Fruit fly (Drosophila melanogaster) whole organism, embryonic: ENCODE results near the gene CG9733.
A peak's percentile ranks its signal among the peaks of the same experiment; 100 is the strongest.

Experiments used
- Abd-B ChIP-seq: fragments of 200-800 bp; sonication (Bioruptor generic); optimal IDR thresholded peaks from 2 replicates; lab custom pipeline; 2018; ENCODE audit warnings: missing biosample characterization, mild to moderate bottlenecking, missing genetic modification characterization, moderate library complexity
- Bgb ChIP-seq: fragments of 200-800 bp; sonication (Bioruptor generic); IDR thresholded peaks from 2 replicates; pipeline ENCODE4 v1.3.6; 2022; ENCODE audit warnings: missing biosample characterization, missing genetic modification characterization; ENCODE audit not compliant: partially characterized antibody
- CG11247 ChIP-seq: fragments of 200-800 bp; sonication (Bioruptor generic); IDR thresholded peaks from 2 replicates; pipeline ENCODE4 v1.3.6; 2022; ENCODE audit warnings: missing biosample characterization, missing genetic modification characterization
- CG12659 ChIP-seq: fragments of 200-800 bp; sonication (Bioruptor generic); optimal IDR thresholded peaks from 3 replicates; lab custom pipeline; 2017; ENCODE audit warnings: mild to moderate bottlenecking, missing biosample characterization, missing genetic modification reagents, missing genetic modification characterization
- CG13287 ChIP-seq: fragments of 200-800 bp; sonication (Bioruptor generic); IDR thresholded peaks from 2 replicates; pipeline ENCODE4 v1.3.6; 2022; ENCODE audit warnings: missing biosample characterization, missing genetic modification characterization; ENCODE audit not compliant: partially characterized antibody
- CG13624 ChIP-seq: fragments of 200-800 bp; sonication (Bioruptor generic); optimal IDR thresholded peaks from 2 replicates; lab custom pipeline; 2016; ENCODE audit warnings: missing biosample characterization, missing genetic modification characterization
- CG16815 ChIP-seq: fragments of 200-800 bp; sonication (Bioruptor generic); optimal IDR thresholded peaks from 3 replicates; lab custom pipeline; 2017; ENCODE audit warnings: missing biosample characterization, mild to moderate bottlenecking, missing genetic modification characterization
- CG17359 ChIP-seq: fragments of 200-800 bp; sonication (Bioruptor generic); optimal IDR thresholded peaks from 3 replicates; lab custom pipeline; 2018; ENCODE audit warnings: missing biosample characterization, mild to moderate bottlenecking, missing genetic modification characterization, moderate library complexity
- CG2116 ChIP-seq: fragments of 200-800 bp; sonication (Bioruptor generic); optimal IDR thresholded peaks from 3 replicates; lab custom pipeline; 2018; ENCODE audit warnings: missing biosample characterization, mild to moderate bottlenecking, missing genetic modification characterization
- CG2120 ChIP-seq: fragments of 200-800 bp; sonication (Bioruptor generic); optimal IDR thresholded peaks from 3 replicates; lab custom pipeline; 2016; ENCODE audit warnings: missing biosample characterization, missing genetic modification characterization
- CG2129 ChIP-seq: fragments of 200-800 bp; sonication (Bioruptor generic); IDR thresholded peaks from 2 replicates; pipeline ENCODE4 v1.3.6; 2022; ENCODE audit warnings: missing biosample characterization, missing genetic modification characterization; ENCODE audit not compliant: partially characterized antibody
- CG34224 ChIP-seq: fragments of 200-800 bp; sonication (Bioruptor generic); IDR thresholded peaks from 3 replicates; pipeline ENCODE4 v1.3.6; 2022; ENCODE audit warnings: missing biosample characterization, missing genetic modification characterization; ENCODE audit not compliant: partially characterized antibody
- CG42726 ChIP-seq: fragments of 200-800 bp; sonication (Bioruptor generic); IDR thresholded peaks from 2 replicates; pipeline ENCODE4 v1.3.6; 2022; ENCODE audit warnings: missing biosample characterization, missing genetic modification characterization; ENCODE audit not compliant: partially characterized antibody
- CG4424 ChIP-seq: fragments of 200-800 bp; sonication (Bioruptor generic); optimal IDR thresholded peaks from 3 replicates; lab custom pipeline; 2016; ENCODE audit warnings: missing biosample characterization, missing genetic modification characterization
- CG4730 ChIP-seq: fragments of 200-800 bp; sonication (Bioruptor generic); IDR thresholded peaks from 2 replicates; pipeline ENCODE4 v1.3.6; 2022; ENCODE audit warnings: missing biosample characterization, missing genetic modification characterization
- CG6175 ChIP-seq: fragments of 200-800 bp; sonication (Bioruptor generic); IDR thresholded peaks from 3 replicates; pipeline ENCODE4 v1.3.6; 2022; ENCODE audit warnings: missing biosample characterization, missing genetic modification characterization
- CG6683 ChIP-seq: fragments of 200-800 bp; sonication (Bioruptor generic); optimal IDR thresholded peaks from 2 replicates; lab custom pipeline; 2017; ENCODE audit warnings: missing biosample characterization, mild to moderate bottlenecking, missing genetic modification characterization, missing genetic modification reagents
- CG6791 ChIP-seq: fragments of 200-800 bp; sonication (Bioruptor generic); IDR thresholded peaks from 3 replicates; pipeline ENCODE4 v1.3.6; 2022; ENCODE audit warnings: missing biosample characterization, missing genetic modification characterization; ENCODE audit not compliant: partially characterized antibody
- CG7963 ChIP-seq: fragments of 200-800 bp; sonication (Bioruptor generic); IDR thresholded peaks from 3 replicates; pipeline ENCODE4 v1.3.6; 2022; ENCODE audit warnings: missing biosample characterization, missing genetic modification characterization; ENCODE audit not compliant: partially characterized antibody
- CG8765 ChIP-seq: fragments of 200-800 bp; sonication (Bioruptor generic); IDR thresholded peaks from 2 replicates; pipeline ENCODE4 v1.3.6; 2022; ENCODE audit warnings: missing biosample characterization, missing genetic modification characterization
- CrebB ChIP-seq: fragments of 200-800 bp; sonication (Bioruptor generic); optimal IDR thresholded peaks from 3 replicates; lab custom pipeline; 2018; ENCODE audit warnings: missing biosample characterization, mild to moderate bottlenecking, missing genetic modification characterization
- D19A ChIP-seq: fragments of 200-800 bp; optimal IDR thresholded peaks from 3 replicates; lab custom pipeline; 2019; ENCODE audit warnings: missing biosample characterization, mild to moderate bottlenecking, missing genetic modification characterization, moderate library complexity
- Doc3 ChIP-seq: fragments of 200-800 bp; sonication (Bioruptor generic); IDR thresholded peaks from 3 replicates; pipeline ENCODE4 v1.3.6; 2022; ENCODE audit warnings: missing biosample characterization, missing genetic modification characterization; ENCODE audit not compliant: partially characterized antibody
- Gug ChIP-seq: fragments of 200-800 bp; sonication (Bioruptor generic); IDR thresholded peaks from 4 replicates; pipeline ENCODE4 v1.3.6; 2022; ENCODE audit warnings: missing biosample characterization, missing genetic modification characterization
- HHEX ChIP-seq: fragments of 200-800 bp; sonication (Bioruptor generic); optimal IDR thresholded peaks from 3 replicates; lab custom pipeline; 2017; ENCODE audit warnings: missing biosample characterization, mild to moderate bottlenecking, missing genetic modification characterization, missing genetic modification reagents
- Hmx ChIP-seq: fragments of 200-800 bp; sonication (Bioruptor generic); optimal IDR thresholded peaks from 2 replicates; lab custom pipeline; 2016; ENCODE audit warnings: missing biosample characterization, missing genetic modification characterization
- Hr78 ChIP-seq, 2 experiments: fragments of 200-800 bp in 1 of 2; fragments of >200 bp in 1 of 2; sonication (Bioruptor generic) in 1 of 2; optimal IDR thresholded peaks; 2 replicates each; lab custom pipeline; 2017 to 2019; ENCODE audit warnings: missing biosample characterization in 2 of 2, missing genetic modification characterization in 2 of 2, mild to moderate bottlenecking in 1 of 2, moderate library complexity in 1 of 2
- Hsf ChIP-seq: fragments of 200-800 bp; sonication (Bioruptor generic); optimal IDR thresholded peaks from 3 replicates; lab custom pipeline; 2016; ENCODE audit warnings: missing biosample characterization, missing genetic modification characterization
- NfI ChIP-seq: fragments of 200-800 bp; sonication (Bioruptor generic); optimal IDR thresholded peaks from 3 replicates; lab custom pipeline; 2018; ENCODE audit warnings: missing biosample characterization, mild to moderate bottlenecking, missing genetic modification characterization, moderate library complexity
- Opbp ChIP-seq: fragments of 200-800 bp; sonication (Bioruptor generic); IDR thresholded peaks from 3 replicates; pipeline ENCODE4 v1.3.6; 2022; ENCODE audit warnings: missing biosample characterization, missing genetic modification characterization; ENCODE audit not compliant: partially characterized antibody
- Ptx1 ChIP-seq: fragments of 200-800 bp; sonication (Bioruptor generic); IDR thresholded peaks from 2 replicates; pipeline ENCODE4 v1.3.6; 2022; ENCODE audit warnings: missing biosample characterization, missing genetic modification characterization
- Sry-δ ChIP-seq: fragments of 200-800 bp; sonication (Bioruptor generic); optimal IDR thresholded peaks from 2 replicates; lab custom pipeline; 2016; ENCODE audit warnings: missing biosample characterization, missing genetic modification characterization
- TFAM ChIP-seq: fragments of 200-800 bp; sonication (Bioruptor generic); optimal IDR thresholded peaks from 2 replicates; lab custom pipeline; 2017; ENCODE audit warnings: missing biosample characterization, missing genetic modification characterization, inconsistent platforms
- amos ChIP-seq: fragments of 200-800 bp; sonication (Bioruptor generic); IDR thresholded peaks from 2 replicates; pipeline ENCODE4 v1.3.6; 2022; ENCODE audit warnings: missing biosample characterization, missing genetic modification characterization; ENCODE audit not compliant: partially characterized antibody
- ato ChIP-seq: fragments of 200-800 bp; sonication (Bioruptor generic); IDR thresholded peaks from 2 replicates; pipeline ENCODE4 v1.3.6; 2022; ENCODE audit warnings: missing biosample characterization, missing genetic modification characterization; ENCODE audit not compliant: partially characterized antibody
- caup ChIP-seq: fragments of 200-800 bp; sonication (Bioruptor generic); optimal IDR thresholded peaks from 3 replicates; lab custom pipeline; 2017; ENCODE audit warnings: missing biosample characterization, mild to moderate bottlenecking, missing genetic modification characterization, moderate library complexity; ENCODE audit not compliant: severe bottlenecking
- ci ChIP-seq: fragments of 200-800 bp; sonication (Bioruptor generic); IDR thresholded peaks from 3 replicates; pipeline ENCODE4 v1.3.6; 2022; ENCODE audit warnings: missing biosample characterization, missing genetic modification characterization
- crp ChIP-seq, 2 experiments: fragments of 200-800 bp; sonication (Bioruptor generic); optimal IDR thresholded peaks; 2 replicates in 1 of 2; 3 replicates in 1 of 2; lab custom pipeline; 2017; ENCODE audit warnings: missing biosample characterization in 2 of 2, missing genetic modification characterization in 2 of 2, mild to moderate bottlenecking in 1 of 2, moderate library complexity in 1 of 2
- exex ChIP-seq: fragments of 200-800 bp; sonication (Bioruptor generic); optimal IDR thresholded peaks from 4 replicates; lab custom pipeline; 2018; ENCODE audit warnings: missing biosample characterization, mild to moderate bottlenecking, missing genetic modification characterization, moderate library complexity
- eyg ChIP-seq: fragments of 200-800 bp; sonication (Bioruptor generic); optimal IDR thresholded peaks from 3 replicates; lab custom pipeline; 2016; ENCODE audit warnings: missing biosample characterization, missing genetic modification characterization
- fd96Cb ChIP-seq: fragments of 200-800 bp; sonication (Bioruptor generic); optimal IDR thresholded peaks from 2 replicates; lab custom pipeline; 2018; ENCODE audit warnings: missing biosample characterization, mild to moderate bottlenecking, missing genetic modification characterization, moderate library complexity
- jigr1 ChIP-seq: fragments of 200-800 bp; sonication (Bioruptor generic); IDR thresholded peaks from 3 replicates; pipeline ENCODE4 v1.3.6; 2022; ENCODE audit warnings: missing biosample characterization, missing genetic modification characterization
- stc ChIP-seq: fragments of 200-800 bp; sonication (Bioruptor generic); IDR thresholded peaks from 2 replicates; pipeline ENCODE4 v1.3.6; 2022; ENCODE audit warnings: missing biosample characterization, missing genetic modification characterization
- tgo ChIP-seq: fragments of 200-800 bp; sonication (Bioruptor generic); IDR thresholded peaks from 3 replicates; pipeline ENCODE4 v1.3.6; 2022; ENCODE audit warnings: missing biosample characterization, missing genetic modification characterization
- tin ChIP-seq: fragments of 200-800 bp; sonication (Bioruptor generic); optimal IDR thresholded peaks from 3 replicates; lab custom pipeline; 2016; ENCODE audit warnings: missing biosample characterization, missing genetic modification characterization
- unc-4 ChIP-seq: fragments of 200-800 bp; sonication (Bioruptor generic); IDR thresholded peaks from 2 replicates; pipeline ENCODE4 v1.3.6; 2022; ENCODE audit warnings: missing biosample characterization, missing genetic modification characterization; ENCODE audit not compliant: partially characterized antibody
- vnd ChIP-seq: fragments of 200-800 bp; sonication (Bioruptor generic); IDR thresholded peaks from 3 replicates; pipeline ENCODE4 v1.3.6; 2022; ENCODE audit warnings: missing biosample characterization, missing genetic modification characterization; ENCODE audit not compliant: partially characterized antibody
- zen2 ChIP-seq: fragments of 200-800 bp; sonication (Bioruptor generic); IDR thresholded peaks from 3 replicates; pipeline ENCODE4 v1.3.6; 2022; ENCODE audit warnings: missing biosample characterization, missing genetic modification characterization; ENCODE audit not compliant: partially characterized antibody

Gene CG9733

DNA sequence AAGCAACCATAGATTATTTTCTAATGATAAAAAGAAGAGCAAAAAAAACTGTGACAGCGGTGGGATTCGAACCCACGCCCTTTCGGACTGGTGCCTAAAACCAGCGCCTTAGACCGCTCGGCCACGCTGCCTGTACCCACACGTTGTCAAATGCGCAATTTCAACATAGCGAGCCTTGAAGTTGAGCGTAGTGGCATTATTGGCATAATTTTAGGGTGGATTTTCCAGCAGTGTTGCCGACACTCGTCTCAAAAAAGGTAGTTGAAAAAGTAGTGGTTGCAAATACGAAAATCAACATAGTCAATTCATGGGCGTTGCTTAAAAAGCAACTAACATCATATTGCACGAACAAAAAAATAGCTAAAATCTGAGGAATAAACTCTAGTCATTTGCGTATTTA lies 2.1 kb upstream of the CG9733 start (continued):
- TF ChIP-seq Doc3 (GFP tag; lab: Robert Waterston, UW) = no peak
- peak; percentile 71 for TF ChIP-seq vnd
- no peak for TF ChIP-seq eyg (GFP tag; lab: Kevin White, UChicago)
- TF ChIP-seq CG17359 = no peak
- peak; percentile 90 for TF ChIP-seq CG6791 (GFP tag; lab: Robert Waterston, UW)
- peak; percentile 88 for TF ChIP-seq Bgb (GFP tag; lab: Robert Waterston, UW)
- no peak for TF ChIP-seq CG4730 (GFP tag; lab: Robert Waterston, UW)
- peak; percentile 53; the same call in 1 of the 2 replicates for TF ChIP-seq unc-4 (GFP tag; lab: Robert Waterston, UW)
- TF ChIP-seq amos (GFP tag; lab: Robert Waterston, UW) = peak; percentile 75
- TF ChIP-seq fd96Cb (tag; lab: Kevin White, UChicago) = no peak
- peak; percentile 48; the same call in 2 of the 3 replicates for TF ChIP-seq ci
- TF ChIP-seq stc (GFP tag; lab: Robert Waterston, UW) = no peak
- no peak for TF ChIP-seq Ptx1 (GFP tag; lab: Robert Waterston, UW)
- peak; percentile 100 for TF ChIP-seq CG4424 (GFP tag; lab: Kevin White, UChicago)
- no peak; the same call in 1 of the 2 replicates for TF ChIP-seq CG2129 (GFP tag; lab: Robert Waterston, UW)
- TF ChIP-seq HHEX (GFP tag; lab: Kevin White, UChicago) = no peak
- TF ChIP-seq CG34224 = peak; percentile 34; the same call in 2 of the 3 replicates
- TF ChIP-seq CG42726 = peak; percentile 89
- TF ChIP-seq CG7963 (GFP tag; lab: Robert Waterston, UW) = peak; percentile 92
- TF ChIP-seq Hmx (GFP tag; lab: Kevin White, UChicago) = no peak
- 0 out of 4 replicates have a peak, but pooled peaks have one; percentile 10 for TF ChIP-seq Gug
- TF ChIP-seq CG16815 (GFP tag; lab: Kevin White, UChicago) = no peak
- TF ChIP-seq CG13287 (GFP tag; lab: Robert Waterston, UW) = peak; percentile 69
- no peak for TF ChIP-seq tin (GFP tag; lab: Kevin White, UChicago)
- TF ChIP-seq Opbp (GFP tag; lab: Robert Waterston, UW) = peak; percentile 86
- peak; percentile 82 for TF ChIP-seq ato (GFP tag; lab: Robert Waterston, UW)
- peak; percentile 62; the same call in 2 of the 3 replicates for TF ChIP-seq zen2 (GFP tag; lab: Robert Waterston, UW)
- TF ChIP-seq CG6683 (GFP tag; lab: Kevin White, UChicago) = no peak
- TF ChIP-seq, all 482 proteins: peak for 33

DNA sequence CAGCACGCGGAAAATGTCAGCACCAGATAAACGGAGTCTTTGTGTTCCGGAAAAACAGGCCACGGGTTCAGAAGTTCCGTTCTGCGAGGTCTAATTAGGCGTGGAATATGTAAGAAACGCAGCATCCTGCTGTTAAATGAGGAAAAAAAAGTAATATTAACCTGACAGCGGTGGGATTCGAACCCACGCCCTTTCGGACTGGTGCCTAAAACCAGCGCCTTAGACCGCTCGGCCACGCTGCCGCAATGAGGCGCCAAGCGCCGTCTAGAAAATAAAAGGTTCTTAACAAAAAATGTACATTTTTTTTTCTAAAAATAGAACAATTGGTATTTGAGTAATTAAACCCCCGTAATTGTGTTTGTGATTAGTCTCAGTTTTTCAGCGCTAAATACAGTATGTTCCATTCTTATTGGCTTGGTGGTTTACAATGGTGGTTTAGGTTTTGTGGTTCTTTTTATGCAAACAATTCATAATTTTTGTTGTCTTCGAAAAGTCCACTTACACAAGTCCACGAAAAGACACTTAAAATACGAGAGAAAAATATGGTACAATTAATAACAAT lies 1.4 kb upstream of the CG9733 start:
- TF ChIP-seq CG11247 (GFP tag; lab: Robert Waterston, UW) (no peak), D19A (tag; lab: Kevin White, UChicago) (no peak), caup (GFP tag; lab: Kevin White, UChicago) (no peak), jigr1 (GFP tag; lab: Robert Waterston, UW) (no peak), tgo (GFP tag; lab: Robert Waterston, UW) (no peak), CG12659 (GFP tag; lab: Kevin White, UChicago) (no peak), vnd (peak; percentile 42; the same call in 1 of the 3 replicates), Hr78 (GFP tag; optimal IDR thresholded peaks at IDR 0.05; lab: Kevin White, UChicago) (no peak), Abd-B (GFP tag; lab: Kevin White, UChicago) (no peak), Hsf (GFP tag; lab: Kevin White, UChicago) (no peak), NfI (GFP tag; lab: Kevin White, UChicago) (no peak), CG13624 (no peak), CG6175 (GFP tag; lab: Robert Waterston, UW) (no peak), CrebB (tag; lab: Kevin White, UChicago) (no peak), Sry-δ (GFP tag; lab: Kevin White, UChicago) (no peak), TFAM (GFP tag; lab: Kevin White, UChicago) (no peak), CG8765 (GFP tag; lab: Robert Waterston, UW) (no peak), CG2116 (GFP tag; lab: Kevin White, UChicago) (no peak), CG2120 (peak; percentile 12), exex (peak; percentile 56), crp (GFP tag; optimal IDR thresholded peaks at IDR 0.05; lab: Kevin White, UChicago) (no peak)
